Worm (Caenorhabditis elegans): ENCODE data around the gene acr-7.
A peak's percentile ranks its signal among the peaks of the same experiment; 100 is the strongest.

Gene acr-7

DNA sequence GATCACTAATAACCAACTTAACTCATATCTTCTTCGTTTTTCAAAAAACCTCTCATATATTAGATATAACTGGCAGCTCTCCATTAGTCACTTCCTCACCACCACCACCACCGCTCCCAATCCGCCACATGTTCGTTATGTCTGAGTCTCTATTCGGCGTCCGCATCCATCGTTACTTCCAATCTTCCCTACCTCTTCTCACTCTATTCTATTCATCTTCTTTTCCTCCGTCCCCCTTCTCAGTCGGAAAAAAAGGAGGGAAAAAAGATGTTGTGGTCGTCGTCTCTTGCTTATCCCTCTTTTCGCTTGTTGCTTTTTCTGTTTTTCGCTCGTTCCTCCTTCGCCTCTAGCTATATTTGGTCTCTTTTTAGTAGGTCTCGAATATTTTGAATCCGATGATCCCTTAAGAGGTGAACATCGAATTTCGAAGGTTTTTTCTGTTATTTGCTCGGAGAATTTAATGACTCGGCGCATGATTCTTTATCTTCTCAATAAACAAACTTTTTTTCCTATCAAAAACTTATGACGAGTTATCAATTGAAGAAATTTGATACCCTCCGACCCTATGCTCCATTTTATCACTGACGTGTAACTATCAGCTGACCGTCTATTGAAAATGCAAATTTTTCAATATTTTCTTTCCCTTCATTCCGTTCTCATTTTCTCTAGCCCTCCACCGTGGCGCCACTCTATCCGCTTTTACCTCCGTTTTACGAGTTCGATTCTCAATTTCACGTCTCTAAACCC is 42.4 kb upstream of the acr-7 start (continued):
- TF ChIP-seq ama-1 (optimal IDR thresholded peaks at IDR 0.05) (no peak), ceh-2 (tag; optimal IDR thresholded peaks at IDR 0.05) (no peak), tbx-2 (tag; optimal IDR thresholded peaks at IDR 0.05) (peak; percentile 47), gmeb-2 (tag; optimal IDR thresholded peaks at IDR 0.05) (no peak), ceh-31 (tag; optimal IDR thresholded peaks at IDR 0.05) (peak; percentile 57), K02D7.2 (tag; optimal IDR thresholded peaks at IDR 0.05) (no peak), elt-2 (tag; optimal IDR thresholded peaks at IDR 0.05) (peak; percentile 50), K09A11.1 (tag; optimal IDR thresholded peaks at IDR 0.05; ENCODE audit: insufficient read depth) (no peak), nfya-1 (tag; optimal IDR thresholded peaks at IDR 0.05) (peak; percentile 21), hlh-8 (tag; optimal IDR thresholded peaks at IDR 0.05) (no peak)

DNA sequence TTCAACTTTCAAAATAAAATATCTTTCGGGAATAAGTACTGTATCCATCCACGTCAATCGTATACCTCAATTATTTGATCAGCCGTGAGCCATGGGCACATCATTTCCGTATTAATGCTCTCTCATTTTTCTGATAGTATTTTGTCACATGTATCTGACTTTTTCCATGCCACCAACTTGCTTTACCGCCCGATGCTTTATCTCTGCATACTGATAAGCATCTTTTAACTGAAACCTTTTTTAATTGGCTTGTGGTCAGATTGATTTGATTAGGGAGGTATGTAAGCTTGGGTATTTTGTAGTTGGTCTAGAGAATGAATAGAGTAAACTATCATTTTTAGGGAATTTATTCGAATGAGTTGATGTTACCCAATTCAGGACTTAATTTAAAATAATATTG is 39.7 kb upstream of the acr-7 start:
- TF ChIP-seq pha-4 (tag; optimal IDR thresholded peaks at IDR 0.05) (no peak), ceh-2 (tag; optimal IDR thresholded peaks at IDR 0.05) (no peak), eyg-1 (tag; optimal IDR thresholded peaks at IDR 0.05) (no peak), tbx-2 (tag; optimal IDR thresholded peaks at IDR 0.05) (no peak), hlh-30 (tag; optimal IDR thresholded peaks at IDR 0.05; ENCODE audit: insufficient read depth) (no peak), dmd-4 (tag; optimal IDR thresholded peaks at IDR 0.05; ENCODE audit: borderline replicate concordance) (no peak), gmeb-2 (tag; optimal IDR thresholded peaks at IDR 0.05) (no peak), rnt-1 (tag; optimal IDR thresholded peaks at IDR 0.05) (no peak), sox-4 (tag; optimal IDR thresholded peaks at IDR 0.05) (no peak), lim-6 (tag; optimal IDR thresholded peaks at IDR 0.05) (no peak), ets-4 (tag; optimal IDR thresholded peaks at IDR 0.05) (no peak), pat-9 (tag; optimal IDR thresholded peaks at IDR 0.05) (no peak)

DNA sequence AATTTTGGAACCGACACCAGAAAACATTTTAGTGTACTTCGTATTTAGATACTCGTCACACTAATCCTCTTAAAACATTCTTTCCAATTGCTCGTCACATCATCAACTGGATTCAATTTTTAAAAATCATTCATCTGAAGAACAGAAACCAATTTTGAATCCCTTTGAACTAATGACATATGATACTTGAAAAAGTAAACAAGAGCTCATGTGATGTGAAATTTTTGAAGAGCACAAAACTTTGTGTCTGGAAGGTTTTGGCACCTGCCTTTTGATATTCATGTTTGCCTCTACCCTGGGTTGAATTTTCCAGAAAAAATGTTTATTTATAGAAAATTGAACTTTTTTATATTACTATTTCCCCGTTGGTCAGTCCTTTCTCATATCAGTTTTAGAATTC is 39.2 kb upstream of the acr-7 start:
- no peak for TF ChIP-seq nhr-11 (tag; optimal IDR thresholded peaks at IDR 0.05)
- no peak for TF ChIP-seq unc-3 (GFP tag; conservative IDR thresholded peaks at IDR 0.05)
- no peak for TF ChIP-seq unc-3 (tag; optimal IDR thresholded peaks at IDR 0.05)
- TF ChIP-seq hlh-15 (tag; optimal IDR thresholded peaks at IDR 0.05) = no peak

DNA sequence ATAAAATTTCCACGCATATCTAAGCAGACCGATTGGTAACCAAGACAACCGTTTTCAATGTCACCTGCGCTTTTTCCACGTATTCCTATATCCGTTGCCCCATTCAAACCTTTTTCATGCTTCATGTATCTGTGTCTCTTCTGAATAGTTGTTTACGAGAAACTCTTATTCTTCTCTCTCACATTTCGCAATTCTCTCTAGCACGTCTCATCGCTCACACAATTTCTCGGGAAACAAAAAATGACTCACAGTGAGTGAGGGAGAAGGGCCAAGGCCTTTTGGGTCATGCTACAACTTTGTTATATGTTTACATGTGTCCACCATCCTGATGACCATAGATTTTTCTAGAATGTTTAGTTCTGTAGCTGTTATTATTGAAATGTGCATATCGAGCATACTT is 37.7 kb upstream of the acr-7 start:
- TF ChIP-seq sdc-2 (tag; optimal IDR thresholded peaks at IDR 0.05) (no peak), elt-4 (tag; optimal IDR thresholded peaks at IDR 0.05) (no peak), pag-3 (tag; optimal IDR thresholded peaks at IDR 0.05; ENCODE audit: borderline replicate concordance) (no peak), unc-3 (GFP tag; conservative IDR thresholded peaks at IDR 0.05) (no peak), unc-3 (tag; optimal IDR thresholded peaks at IDR 0.05) (no peak), unc-42 (tag; optimal IDR thresholded peaks at IDR 0.05) (peak; percentile 16), eyg-1 (tag; optimal IDR thresholded peaks at IDR 0.05) (no peak), ceh-45 (GFP tag; IDR thresholded peaks at IDR 0.05) (no peak), fkh-6 (tag; optimal IDR thresholded peaks at IDR 0.05) (no peak), nfya-1 (tag; optimal IDR thresholded peaks at IDR 0.05) (no peak), ahr-1 (tag; optimal IDR thresholded peaks at IDR 0.05) (no peak), ets-4 (tag; optimal IDR thresholded peaks at IDR 0.05) (no peak), unc-55 (GFP tag; optimal IDR thresholded peaks at IDR 0.05) (peak; percentile 19), pros-1 (tag; optimal IDR thresholded peaks at IDR 0.05) (no peak), ceh-30 (tag; optimal IDR thresholded peaks at IDR 0.05) (no peak), T23F11.4 (GFP tag; optimal IDR thresholded peaks at IDR 0.05) (no peak)

DNA sequence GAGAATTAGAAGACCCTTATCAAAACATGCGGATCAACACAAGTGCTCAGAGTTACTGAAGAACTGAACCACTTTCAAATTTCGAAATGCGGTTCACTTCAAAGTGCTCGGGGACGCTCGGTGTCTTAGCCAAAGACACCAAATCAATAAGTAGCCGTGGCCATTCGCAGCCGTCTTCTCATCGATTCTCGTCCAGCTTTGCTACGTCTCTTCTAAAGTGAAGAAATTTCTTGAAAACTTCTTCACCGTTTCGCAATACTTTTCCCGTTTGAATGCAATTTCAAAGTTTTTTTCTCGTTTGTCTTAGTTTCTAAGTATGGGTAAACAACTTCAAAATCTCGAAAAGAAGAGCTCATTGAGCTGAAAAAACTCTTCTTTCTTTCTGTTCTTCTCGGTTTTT is 35.3 kb upstream of the acr-7 start:
- no peak for TF ChIP-seq fkh-10 (GFP tag; optimal IDR thresholded peaks at IDR 0.05)
- TF ChIP-seq ceh-48 (tag; optimal IDR thresholded peaks at IDR 0.05) = peak; percentile 92
